Worm (Caenorhabditis elegans): ENCODE results near the gene skr-16.

DNA sequence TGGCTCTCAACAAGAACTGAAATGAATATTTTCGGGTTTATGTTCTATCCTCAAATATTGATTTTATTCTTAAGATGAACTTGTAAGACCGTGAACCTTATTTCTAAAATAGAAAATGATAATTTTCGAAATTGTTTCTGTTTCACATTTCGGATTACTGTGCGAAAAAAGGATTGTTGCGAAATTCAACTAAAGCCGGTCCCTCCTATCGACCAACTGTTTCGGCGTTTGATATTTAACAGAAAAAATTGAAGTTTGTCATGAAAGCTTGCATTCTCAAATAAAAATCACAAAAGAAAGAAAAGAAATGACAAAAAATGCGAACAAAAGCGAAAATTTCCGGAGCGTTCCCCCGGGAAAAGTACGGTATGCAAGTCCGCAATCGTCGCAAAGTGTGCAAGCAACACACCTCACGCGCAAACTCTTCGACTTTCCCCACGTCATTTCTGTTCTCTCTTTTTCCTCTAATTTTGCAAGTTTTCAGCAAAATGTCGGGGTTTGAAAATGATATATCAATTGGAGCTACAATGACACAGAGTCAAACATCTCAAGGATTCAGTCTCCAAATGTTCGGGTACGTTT, 19.4 kb upstream of the skr-16 start, which contains the start of gene C34D4.4:
- TF ChIP-seq snpc-4 (tag; optimal IDR thresholded peaks at IDR 0.05) (no peak), blmp-1 (tag; optimal IDR thresholded peaks at IDR 0.05) (no peak)

All from whole organism, mixed stage, embryonic.